Worm (Caenorhabditis elegans): Measurements from ENCODE around the gene F22H10.3.

- TF ChIP-seq ama-1 (optimal IDR thresholded peaks at IDR 0.05) (no peak), dve-1 (tag; optimal IDR thresholded peaks at IDR 0.05) (peak; percentile 53), dmd-4 (tag; optimal IDR thresholded peaks at IDR 0.05; ENCODE audit: borderline replicate concordance) (peak; percentile 60)
Observed at ce11 chrX:16726879-16727278, 49.4 kb upstream of the F22H10.3 start.

Measured in whole organism, late embryonic.